Fruit fly (Drosophila melanogaster) whole organism, embryonic: Measurements from ENCODE around the gene CG11726.

Experiments used
- Adf1 ChIP-seq: fragments of 200-800 bp; sonication (Bioruptor generic); IDR thresholded peaks from 2 replicates; pipeline ENCODE4 v1.3.6; 2022; ENCODE audit warnings: missing biosample characterization, missing genetic modification characterization
- Atf6 ChIP-seq: fragments of 200-800 bp; sonication (Bioruptor generic); IDR thresholded peaks from 2 replicates; pipeline ENCODE4 v1.3.6; 2022; ENCODE audit warnings: missing biosample characterization, missing genetic modification characterization
- BtbVII ChIP-seq: fragments of 200-800 bp; sonication (Bioruptor generic); optimal IDR thresholded peaks from 3 replicates; lab custom pipeline; 2017; ENCODE audit warnings: missing biosample characterization, mild to moderate bottlenecking, missing genetic modification characterization
- CG10654 ChIP-seq: fragments of 200-800 bp; sonication (Bioruptor generic); optimal IDR thresholded peaks from 2 replicates; lab custom pipeline; 2016; ENCODE audit warnings: missing biosample characterization, missing genetic modification characterization
- CG11504 ChIP-seq: fragments of 200-800 bp; sonication (Bioruptor generic); optimal IDR thresholded peaks from 3 replicates; lab custom pipeline; 2019; ENCODE audit warnings: missing biosample characterization, mild to moderate bottlenecking, missing genetic modification characterization, moderate library complexity
- CG12236 ChIP-seq: fragments of 200-800 bp; sonication (Bioruptor generic); optimal IDR thresholded peaks from 2 replicates; lab custom pipeline; 2016; ENCODE audit warnings: missing biosample characterization, missing genetic modification characterization
- CG12744 ChIP-seq: fragments of 200-800 bp; sonication (Bioruptor generic); optimal IDR thresholded peaks from 2 replicates; lab custom pipeline; 2016; ENCODE audit warnings: missing biosample characterization, missing genetic modification characterization
- CG12942 ChIP-seq: fragments of 200-800 bp; sonication (Bioruptor generic); optimal IDR thresholded peaks from 3 replicates; lab custom pipeline; 2016; ENCODE audit warnings: missing biosample characterization, missing genetic modification characterization
- CG14014 ChIP-seq: fragments of 200-800 bp; sonication (Bioruptor generic); IDR thresholded peaks from 2 replicates; pipeline ENCODE4 v1.3.6; 2022; ENCODE audit warnings: missing biosample characterization, missing genetic modification characterization
- CG14441 ChIP-seq: fragments of 200-800 bp; sonication (Bioruptor generic); IDR thresholded peaks from 2 replicates; pipeline ENCODE4 v1.3.6; 2022; ENCODE audit warnings: missing biosample characterization, missing genetic modification characterization
- CG1602 ChIP-seq: fragments of 200-800 bp; sonication (Bioruptor generic); optimal IDR thresholded peaks from 3 replicates; lab custom pipeline; 2016; ENCODE audit warnings: missing biosample characterization, missing genetic modification characterization
- CG17328 ChIP-seq: fragments of 200-800 bp; sonication (Bioruptor generic); IDR thresholded peaks from 2 replicates; pipeline ENCODE4 v1.3.6; 2022; ENCODE audit warnings: missing biosample characterization, missing genetic modification characterization
- CG17385 ChIP-seq: fragments of 200-800 bp; sonication (Bioruptor generic); optimal IDR thresholded peaks from 3 replicates; lab custom pipeline; 2018; ENCODE audit warnings: missing biosample characterization, mild to moderate bottlenecking, missing genetic modification characterization
- CG17829 ChIP-seq: fragments of 200-800 bp; optimal IDR thresholded peaks from 2 replicates; lab custom pipeline; 2019; ENCODE audit warnings: missing biosample characterization, mild to moderate bottlenecking, missing genetic modification characterization, moderate library complexity
- CG2116 ChIP-seq: fragments of 200-800 bp; sonication (Bioruptor generic); optimal IDR thresholded peaks from 3 replicates; lab custom pipeline; 2018; ENCODE audit warnings: missing biosample characterization, mild to moderate bottlenecking, missing genetic modification characterization
- CG32772 ChIP-seq: fragments of 200-800 bp; sonication (Bioruptor generic); IDR thresholded peaks from 2 replicates; pipeline ENCODE4 v1.3.6; 2022; ENCODE audit warnings: missing biosample characterization, missing genetic modification characterization
- CG43689 ChIP-seq: fragments of 200-800 bp; sonication (Bioruptor generic); IDR thresholded peaks from 2 replicates; pipeline ENCODE4 v1.3.6; 2022; ENCODE audit warnings: missing biosample characterization, missing genetic modification characterization
- CG4424 ChIP-seq: fragments of 200-800 bp; sonication (Bioruptor generic); optimal IDR thresholded peaks from 3 replicates; lab custom pipeline; 2016; ENCODE audit warnings: missing biosample characterization, missing genetic modification characterization
- CG4820 ChIP-seq: fragments of 200-800 bp; sonication (Bioruptor generic); optimal IDR thresholded peaks from 3 replicates; lab custom pipeline; 2016; ENCODE audit warnings: missing biosample characterization, missing genetic modification characterization
- CG7357 ChIP-seq: fragments of 200-800 bp; sonication (Bioruptor generic); IDR thresholded peaks from 3 replicates; pipeline ENCODE4 v1.3.6; 2022; ENCODE audit warnings: missing biosample characterization, missing genetic modification characterization
- CG7556 ChIP-seq: fragments of 200-800 bp; sonication (Bioruptor generic); optimal IDR thresholded peaks from 2 replicates; lab custom pipeline; 2017; ENCODE audit warnings: missing biosample characterization, mild to moderate bottlenecking, missing genetic modification characterization
- Dfd ChIP-seq, 2 experiments: fragments of >200 bp; optimal IDR thresholded peaks; 2 replicates each; lab custom pipeline; 2017; ENCODE audit warnings: missing biosample characterization in 2 of 2, missing genetic modification characterization in 2 of 2
- E2f1 ChIP-seq: fragments of 200-800 bp; sonication (Bioruptor generic); IDR thresholded peaks from 2 replicates; pipeline ENCODE4 v1.3.6; 2022; ENCODE audit warnings: missing biosample characterization, missing genetic modification characterization
- ERR ChIP-seq: fragments of 200-800 bp; sonication (Bioruptor generic); optimal IDR thresholded peaks from 2 replicates; lab custom pipeline; 2016; ENCODE audit warnings: missing biosample characterization, missing genetic modification characterization
- Gug ChIP-seq: fragments of 200-800 bp; sonication (Bioruptor generic); IDR thresholded peaks from 4 replicates; pipeline ENCODE4 v1.3.6; 2022; ENCODE audit warnings: missing biosample characterization, missing genetic modification characterization
- Hr51 ChIP-seq, 2 experiments: fragments of 200-800 bp; sonication (Bioruptor generic); optimal IDR thresholded peaks; 2 replicates in 1 of 2; 3 replicates in 1 of 2; lab custom pipeline; 2016 to 2018; ENCODE audit warnings: missing biosample characterization in 2 of 2, missing genetic modification characterization in 2 of 2, mild to moderate bottlenecking in 1 of 2, moderate library complexity in 1 of 2
- Hsf ChIP-seq: fragments of 200-800 bp; sonication (Bioruptor generic); optimal IDR thresholded peaks from 3 replicates; lab custom pipeline; 2016; ENCODE audit warnings: missing biosample characterization, missing genetic modification characterization
- NK7.1 ChIP-seq: fragments of 200-800 bp; sonication (Bioruptor generic); optimal IDR thresholded peaks from 3 replicates; lab custom pipeline; 2016; ENCODE audit warnings: missing biosample characterization, missing genetic modification characterization
- Neu2 ChIP-seq: fragments of 200-800 bp; sonication (Bioruptor generic); optimal IDR thresholded peaks from 3 replicates; lab custom pipeline; 2016; ENCODE audit warnings: missing biosample characterization, missing genetic modification characterization, borderline replicate concordance
- Nf-YC ChIP-seq: fragments of 200-800 bp; optimal IDR thresholded peaks from 3 replicates; lab custom pipeline; 2019; ENCODE audit warnings: missing biosample characterization, mild to moderate bottlenecking, missing genetic modification characterization, moderate library complexity
- Oli ChIP-seq: fragments of 200-800 bp; sonication (Bioruptor generic); optimal IDR thresholded peaks from 2 replicates; lab custom pipeline; 2018; ENCODE audit warnings: missing biosample characterization, mild to moderate bottlenecking, missing genetic modification characterization, moderate library complexity
- Optix ChIP-seq: fragments of 200-800 bp; sonication (Bioruptor generic); IDR thresholded peaks from 3 replicates; pipeline ENCODE4 v1.3.6; 2022; ENCODE audit warnings: missing biosample characterization, missing genetic modification characterization
- Stat92E ChIP-seq, 3 experiments: fragments of >200 bp in 2 of 3; fragments of 200-800 bp in 1 of 3; sonication (Bioruptor generic) in 1 of 3; optimal IDR thresholded peaks; 2 replicates each; lab custom pipeline; 2017 to 2019; ENCODE audit warnings: missing biosample characterization in 3 of 3, missing genetic modification characterization in 3 of 3, mild to moderate bottlenecking in 1 of 3, moderate library complexity in 1 of 3
- amos ChIP-seq: fragments of 200-800 bp; sonication (Bioruptor generic); IDR thresholded peaks from 2 replicates; pipeline ENCODE4 v1.3.6; 2022; ENCODE audit warnings: missing biosample characterization, missing genetic modification characterization; ENCODE audit not compliant: partially characterized antibody
- caup ChIP-seq: fragments of 200-800 bp; sonication (Bioruptor generic); optimal IDR thresholded peaks from 3 replicates; lab custom pipeline; 2017; ENCODE audit warnings: missing biosample characterization, mild to moderate bottlenecking, missing genetic modification characterization, moderate library complexity; ENCODE audit not compliant: severe bottlenecking
- croc ChIP-seq: fragments of 200-800 bp; sonication (Bioruptor generic); conservative IDR thresholded peaks from 3 replicates; pipeline ENCODE4 v1.3.6; 2022; ENCODE audit warnings: missing biosample characterization, missing genetic modification characterization
- fd96Cb ChIP-seq: fragments of 200-800 bp; sonication (Bioruptor generic); optimal IDR thresholded peaks from 2 replicates; lab custom pipeline; 2018; ENCODE audit warnings: missing biosample characterization, mild to moderate bottlenecking, missing genetic modification characterization, moderate library complexity
- grau ChIP-seq: fragments of 200-800 bp; optimal IDR thresholded peaks from 3 replicates; lab custom pipeline; 2019; ENCODE audit warnings: missing biosample characterization, mild to moderate bottlenecking, missing genetic modification characterization, moderate library complexity
- gsb ChIP-seq: fragments of 200-800 bp; sonication (Bioruptor generic); IDR thresholded peaks from 2 replicates; pipeline ENCODE4 v1.3.6; 2022; ENCODE audit warnings: missing biosample characterization, missing genetic modification characterization
- kni ChIP-seq: fragments of 200-800 bp; sonication (Bioruptor generic); optimal IDR thresholded peaks from 3 replicates; lab custom pipeline; 2017; ENCODE audit warnings: mild to moderate bottlenecking, missing biosample characterization, missing genetic modification reagents, missing genetic modification characterization
- lmd ChIP-seq: fragments of 200-800 bp; sonication (Bioruptor generic); IDR thresholded peaks from 2 replicates; pipeline ENCODE4 v1.3.6; 2022; ENCODE audit warnings: missing biosample characterization, missing genetic modification characterization
- luna ChIP-seq: fragments of 200-800 bp; sonication (Bioruptor generic); optimal IDR thresholded peaks from 2 replicates; lab custom pipeline; 2016; ENCODE audit warnings: missing biosample characterization, missing genetic modification characterization
- sd ChIP-seq: fragments of 200-800 bp; sonication (Bioruptor generic); optimal IDR thresholded peaks from 3 replicates; lab custom pipeline; 2018; ENCODE audit warnings: missing biosample characterization, mild to moderate bottlenecking, missing genetic modification characterization, moderate library complexity
- sens-2 ChIP-seq: fragments of 200-800 bp; sonication (Bioruptor generic); IDR thresholded peaks from 2 replicates; pipeline ENCODE4 v1.3.6; 2022; ENCODE audit warnings: missing biosample characterization, missing genetic modification characterization
- seq ChIP-seq: fragments of 200-800 bp; sonication (Bioruptor generic); IDR thresholded peaks from 2 replicates; pipeline ENCODE4 v1.3.6; 2022; ENCODE audit warnings: missing biosample characterization, missing genetic modification characterization
- stc ChIP-seq: fragments of 200-800 bp; sonication (Bioruptor generic); IDR thresholded peaks from 2 replicates; pipeline ENCODE4 v1.3.6; 2022; ENCODE audit warnings: missing biosample characterization, missing genetic modification characterization
- tin ChIP-seq: fragments of 200-800 bp; sonication (Bioruptor generic); optimal IDR thresholded peaks from 3 replicates; lab custom pipeline; 2016; ENCODE audit warnings: missing biosample characterization, missing genetic modification characterization
- trh ChIP-seq: fragments of 200-800 bp; sonication (Bioruptor generic); optimal IDR thresholded peaks from 2 replicates; lab custom pipeline; 2016; ENCODE audit warnings: missing biosample characterization, missing genetic modification characterization
- wdn ChIP-seq: fragments of 200-800 bp; sonication (Bioruptor generic); IDR thresholded peaks from 2 replicates; pipeline ENCODE4 v1.3.6; 2022; ENCODE audit warnings: missing biosample characterization, missing genetic modification characterization
- wor ChIP-seq: fragments of 200-800 bp; sonication (Bioruptor generic); IDR thresholded peaks from 2 replicates; pipeline ENCODE4 v1.3.6; 2022; ENCODE audit warnings: missing biosample characterization, missing genetic modification characterization
- zen ChIP-seq: fragments of 200-800 bp; sonication (Bioruptor generic); optimal IDR thresholded peaks from 3 replicates; lab custom pipeline; 2018; ENCODE audit warnings: missing biosample characterization, mild to moderate bottlenecking, missing genetic modification characterization, moderate library complexity

CG11726 gene

dm6 chr3L:11422338-11422802 is 27.9 kb downstream of the CG11726 start (continued):
- TF ChIP-seq sens-2: peak; percentile 45; the same call in 1 of the 2 replicates
- peak; percentile 15 for TF ChIP-seq Neu2 (GFP tag; lab: Kevin White, UChicago)
- TF ChIP-seq CG4424 (GFP tag; lab: Kevin White, UChicago): peak; percentile 78
- peak; percentile 54 for TF ChIP-seq CG17385 (GFP tag; lab: Kevin White, UChicago)
- TF ChIP-seq Nf-YC (tag; lab: Kevin White, UChicago): no peak
- peak; percentile 81 for TF ChIP-seq Atf6 (GFP tag; lab: Robert Waterston, UW)
- peak; percentile 38 to 61 for TF ChIP-seq Hr51 (GFP tag; optimal IDR thresholded peaks at IDR 0.05; lab: Kevin White, UChicago)
- peak; percentile 71 for TF ChIP-seq Oli (tag; lab: Kevin White, UChicago)
- TF ChIP-seq CG14441 (GFP tag; lab: Robert Waterston, UW): peak; percentile 44; the same call in 1 of the 2 replicates
- peak; percentile 49 for TF ChIP-seq trh (GFP tag; lab: Kevin White, UChicago)
- TF ChIP-seq tin (GFP tag; lab: Kevin White, UChicago): peak; percentile 75
- TF ChIP-seq E2f1 (GFP tag; lab: Robert Waterston, UW): peak; percentile 69
- TF ChIP-seq lmd: peak; percentile 83
- TF ChIP-seq CG12744: no peak
- TF ChIP-seq stc: peak; percentile 72
- peak; percentile 71 for TF ChIP-seq CG1602 (GFP tag; lab: Kevin White, UChicago)
- TF ChIP-seq CG10654 (GFP tag; lab: Kevin White, UChicago): peak; percentile 67
- TF ChIP-seq Stat92E (GFP tag; optimal IDR thresholded peaks at IDR 0.05; lab: Kevin White, UChicago): no peak
- TF ChIP-seq caup (GFP tag; lab: Kevin White, UChicago): peak; percentile 42
- peak; percentile 74 for TF ChIP-seq CG7357 (GFP tag; lab: Robert Waterston, UW)
- peak; percentile 36 for TF ChIP-seq NK7.1 (GFP tag; lab: Kevin White, UChicago)
- TF ChIP-seq gsb: 0 out of 2 replicates have a peak, but pooled peaks have one; percentile 6
- no peak for TF ChIP-seq ERR (GFP tag; lab: Kevin White, UChicago)
- TF ChIP-seq Adf1: peak; percentile 30; the same call in 1 of the 2 replicates
- peak; percentile 84 for TF ChIP-seq CG4820 (GFP tag; lab: Kevin White, UChicago)
- peak; percentile 83 for TF ChIP-seq fd96Cb (tag; lab: Kevin White, UChicago)
- TF ChIP-seq CG32772: peak; percentile 86
- peak; percentile 31; the same call in 2 of the 4 replicates for TF ChIP-seq Gug (GFP tag; lab: Robert Waterston, UW)
- TF ChIP-seq luna (GFP tag; lab: Kevin White, UChicago): no peak
- no peak for TF ChIP-seq CG2116
- TF ChIP-seq grau: peak; percentile 65
- 0 out of 2 replicates have a peak, but pooled peaks have one; percentile 10 for TF ChIP-seq wdn
- no peak for TF ChIP-seq amos (GFP tag; lab: Robert Waterston, UW)
- TF ChIP-seq CG43689 (GFP tag; lab: Robert Waterston, UW): peak; percentile 23; the same call in 1 of the 2 replicates
- TF ChIP-seq Dfd (GFP tag; optimal IDR thresholded peaks at IDR 0.05; lab: Kevin White, UChicago): no peak
- peak; percentile 59 for TF ChIP-seq Hsf (GFP tag; lab: Kevin White, UChicago)
- TF ChIP-seq CG17829 (tag; lab: Kevin White, UChicago): peak; percentile 85
- no peak for TF ChIP-seq Optix (GFP tag; lab: Robert Waterston, UW)
- no peak for TF ChIP-seq sd
- TF ChIP-seq kni (GFP tag; lab: Kevin White, UChicago): peak; percentile 73
- peak; percentile 83 for TF ChIP-seq CG11504
- TF ChIP-seq seq (GFP tag; lab: Robert Waterston, UW): peak; percentile 69
- peak; percentile 32 for TF ChIP-seq CG12942 (GFP tag; lab: Kevin White, UChicago)
- peak; percentile 23 for TF ChIP-seq CG12236
- peak; percentile 49; the same call in 1 of the 2 replicates for TF ChIP-seq wor (GFP tag; lab: Robert Waterston, UW)
- peak; percentile 64 for TF ChIP-seq CG14014 (GFP tag; lab: Robert Waterston, UW)
- peak; percentile 93 for TF ChIP-seq CG7556 (GFP tag; lab: Kevin White, UChicago)
- TF ChIP-seq croc (GFP tag; lab: Robert Waterston, UW): peak; percentile 78
- peak; percentile 87 for TF ChIP-seq CG17328 (GFP tag; lab: Robert Waterston, UW)
- TF ChIP-seq BtbVII (GFP tag; lab: Kevin White, UChicago): peak; percentile 62
- peak; percentile 88 for TF ChIP-seq zen (tag; lab: Kevin White, UChicago)
